Fruit fly (Drosophila melanogaster): ENCODE data around the gene Gnmt.

- TF ChIP-seq psq (optimal IDR thresholded peaks at IDR 0.05) (no peak), Myc (optimal IDR thresholded peaks at IDR 0.05) (no peak), ttk (optimal IDR thresholded peaks at IDR 0.05) (no peak), insv (optimal IDR thresholded peaks at IDR 0.05) (no peak), Sin3A (optimal IDR thresholded peaks at IDR 0.05) (no peak), h (optimal IDR thresholded peaks at IDR 0.05) (no peak)
Measured at dm6 chr3R:12630369-12630768, 44.0 kb upstream of the Gnmt start, which contains the start of gene Not10.
